Worm (Caenorhabditis elegans): ENCODE results near the gene gpd-3.

gpd-3 gene

ce11 chrX:3063274-3063673 is 49.9 kb downstream of the gpd-3 start, which contains the start of gene ceh-30:
Gene ceh-30, plus strand, starts transcription at chrX:3063574.
- TF ChIP-seq tra-4 (tag; optimal IDR thresholded peaks at IDR 0.05) (no peak), ama-1 (optimal IDR thresholded peaks at IDR 0.05) (no peak), sea-1 (GFP tag; conservative IDR thresholded peaks at IDR 0.05) (no peak)
